Worm (Caenorhabditis elegans) whole organism, L4/young adult: ENCODE measurements around the gene cec-1.

ENCODE experiments used
- W03F9.2 ChIP-seq: fragments of 150-350 bp; optimal IDR thresholded peaks from 2 replicates; lab custom pipeline; 2014; ENCODE audit warnings: missing biosample characterization, missing genetic modification characterization
- dao-5 ChIP-seq: sonication (generic microtip); optimal IDR thresholded peaks from 2 replicates; lab custom pipeline; 2016; ENCODE audit warnings: missing genotype, missing genetic modification characterization, moderate library complexity, missing compliant biosample characterization
- him-1 ChIP-seq: sonication (generic microtip); optimal IDR thresholded peaks from 2 replicates; lab custom pipeline; 2016; ENCODE audit warnings: missing genotype, missing genetic modification reagents, missing genetic modification characterization, missing compliant biosample characterization

- no peak for TF ChIP-seq dao-5 (tag; lab: Kevin White, UChicago)
- no peak for TF ChIP-seq him-1
- TF ChIP-seq W03F9.2 (tag; lab: Kevin White, UChicago), result no peak
These were observed 9.3 kb upstream of the cec-1 start for ce11 chrIII:8416871-8417191.
